Fruit fly (Drosophila melanogaster) S2 (cell line): ENCODE measurements around the gene CG42835.

Experiments
- CG8478 ChIP-seq: fragments of >200 bp; optimal IDR thresholded peaks from 2 replicates; lab custom pipeline; 2018
- CTCF ChIP-seq, 2 experiments: fragments of >200 bp; optimal IDR thresholded peaks; 2 replicates each; lab custom pipeline; 2018

dm6 chr3R:17417167-17417566 is 3.3 kb upstream of the CG42835 start, which contains the start of gene CG33333:
- TF ChIP-seq CG8478 (lab: Kevin White, UChicago) (no peak), CTCF (optimal IDR thresholded peaks at IDR 0.05; lab: Kevin White, UChicago) (no peak)
